Worm (Caenorhabditis elegans) whole organism, late embryonic: ENCODE measurements around the gene T07F12.2.

ENCODE experiments used
- C08G9.2 ChIP-seq: sonication (generic microtip); optimal IDR thresholded peaks from 2 replicates; lab custom pipeline; 2016; ENCODE audit warnings: mild to moderate bottlenecking, missing genetic modification characterization, moderate library complexity, missing compliant biosample characterization
- C38D4.7 ChIP-seq: fragments of 200-800 bp; sonication (Bioruptor generic); optimal IDR thresholded peaks from 2 replicates; lab custom pipeline; 2018; ENCODE audit warnings: mild to moderate bottlenecking, missing genetic modification characterization, moderate library complexity, missing compliant biosample characterization
- K02D7.2 ChIP-seq: sonication (generic microtip); optimal IDR thresholded peaks from 2 replicates; lab custom pipeline; 2017; ENCODE audit warnings: mild to moderate bottlenecking, missing genetic modification characterization, missing compliant biosample characterization
- ahr-1 ChIP-seq: sonication (generic microtip); optimal IDR thresholded peaks from 2 replicates; lab custom pipeline; 2016; ENCODE audit warnings: missing genetic modification characterization, missing compliant biosample characterization
- ama-1 ChIP-seq: fragments of 150-350 bp; optimal IDR thresholded peaks from 2 replicates; lab custom pipeline; 2014
- ceh-18 ChIP-seq: sonication (generic microtip); optimal IDR thresholded peaks from 2 replicates; lab custom pipeline; 2016; ENCODE audit warnings: missing genetic modification characterization, missing compliant biosample characterization
- ceh-24 ChIP-seq: sonication (generic microtip); optimal IDR thresholded peaks from 2 replicates; lab custom pipeline; 2016; ENCODE audit warnings: mild to moderate bottlenecking, missing genetic modification characterization, missing compliant biosample characterization
- ceh-30 ChIP-seq: fragments of 150-350 bp; optimal IDR thresholded peaks from 2 replicates; lab custom pipeline; 2014; ENCODE audit warnings: missing biosample characterization, missing genetic modification characterization
- ceh-34 ChIP-seq: sonication (generic microtip); optimal IDR thresholded peaks from 2 replicates; lab custom pipeline; 2016; ENCODE audit warnings: mild to moderate bottlenecking, missing genetic modification characterization, missing compliant biosample characterization
- ceh-45 ChIP-seq: fragments of 200-800 bp; sonication (Bioruptor generic); IDR thresholded peaks from 2 replicates; pipeline ENCODE4 v1.3.6; 2022; ENCODE audit warnings: missing genetic modification reagents, missing genetic modification characterization, missing compliant biosample characterization
- ceh-6 ChIP-seq: fragments of 200-800 bp; sonication (Bioruptor generic); optimal IDR thresholded peaks from 2 replicates; lab custom pipeline; 2018; ENCODE audit warnings: mild to moderate bottlenecking, missing genetic modification characterization, missing compliant biosample characterization
- che-1 ChIP-seq: sonication (generic microtip); optimal IDR thresholded peaks from 2 replicates; lab custom pipeline; 2016; ENCODE audit warnings: mild to moderate bottlenecking, missing genetic modification characterization, missing compliant biosample characterization
- dmd-4 ChIP-seq: sonication (generic microtip); optimal IDR thresholded peaks from 2 replicates; lab custom pipeline; 2016; ENCODE audit warnings: borderline replicate concordance, missing genetic modification characterization, missing compliant biosample characterization
- elt-4 ChIP-seq: sonication (generic microtip); optimal IDR thresholded peaks from 2 replicates; lab custom pipeline; 2016; ENCODE audit warnings: missing genetic modification characterization, missing compliant biosample characterization
- ets-4 ChIP-seq: sonication (generic microtip); optimal IDR thresholded peaks from 2 replicates; lab custom pipeline; 2016; ENCODE audit warnings: missing genetic modification characterization, missing compliant biosample characterization
- fkh-10 ChIP-seq: fragments of 150-350 bp; optimal IDR thresholded peaks from 2 replicates; lab custom pipeline; 2014; ENCODE audit warnings: missing biosample characterization, missing genetic modification reagents, missing genetic modification characterization
- fkh-6 ChIP-seq: sonication (generic microtip); optimal IDR thresholded peaks from 2 replicates; lab custom pipeline; 2016; ENCODE audit warnings: missing genetic modification characterization, missing compliant biosample characterization
- hlh-30 ChIP-seq: sonication (generic microtip); optimal IDR thresholded peaks from 2 replicates; lab custom pipeline; 2017; ENCODE audit warnings: antibody characterized with exemption, missing genetic modification characterization, missing compliant biosample characterization; ENCODE audit not compliant: insufficient read depth
- lim-6 ChIP-seq: sonication (generic microtip); optimal IDR thresholded peaks from 2 replicates; lab custom pipeline; 2016; ENCODE audit warnings: missing genetic modification characterization, missing compliant biosample characterization
- lin-11 ChIP-seq: fragments of 200-800 bp; sonication (Bioruptor generic); optimal IDR thresholded peaks from 2 replicates; lab custom pipeline; 2018; ENCODE audit warnings: mild to moderate bottlenecking, missing genetic modification characterization, missing compliant biosample characterization
- mec-3 ChIP-seq: sonication (generic microtip); optimal IDR thresholded peaks from 2 replicates; lab custom pipeline; 2016; ENCODE audit warnings: borderline replicate concordance, missing genetic modification characterization, missing compliant biosample characterization
- nfya-1 ChIP-seq: sonication (generic microtip); optimal IDR thresholded peaks from 2 replicates; lab custom pipeline; 2017; ENCODE audit warnings: missing genetic modification characterization, mild to moderate bottlenecking, missing compliant biosample characterization, antibody characterized with exemption, moderate library complexity
- nhr-232 ChIP-seq: sonication (generic microtip); optimal IDR thresholded peaks from 2 replicates; lab custom pipeline; 2016; ENCODE audit warnings: missing genetic modification characterization, missing compliant biosample characterization
- npax-4 ChIP-seq: sonication (generic microtip); optimal IDR thresholded peaks from 2 replicates; lab custom pipeline; 2016; ENCODE audit warnings: missing genetic modification characterization, missing compliant biosample characterization
- odd-2 ChIP-seq: sonication (generic microtip); optimal IDR thresholded peaks from 2 replicates; lab custom pipeline; 2017; ENCODE audit warnings: antibody characterized with exemption, mild to moderate bottlenecking, missing genetic modification characterization, missing compliant biosample characterization
- pag-3 ChIP-seq: sonication (generic microtip); optimal IDR thresholded peaks from 2 replicates; lab custom pipeline; 2016; ENCODE audit warnings: missing compliant biosample characterization, missing genetic modification characterization, borderline replicate concordance
- pat-9 ChIP-seq: fragments of 200-800 bp; sonication (Bioruptor generic); optimal IDR thresholded peaks from 2 replicates; lab custom pipeline; 2018; ENCODE audit warnings: mild to moderate bottlenecking, missing genetic modification characterization, moderate library complexity, missing compliant biosample characterization
- pha-2 ChIP-seq: sonication (generic microtip); optimal IDR thresholded peaks from 2 replicates; lab custom pipeline; 2017; ENCODE audit warnings: mild to moderate bottlenecking, missing genetic modification characterization, missing compliant biosample characterization
- pqm-1 ChIP-seq: sonication (generic microtip); optimal IDR thresholded peaks from 2 replicates; lab custom pipeline; 2016; ENCODE audit warnings: missing genetic modification characterization, missing compliant biosample characterization
- pros-1 ChIP-seq: fragments of 150-350 bp; optimal IDR thresholded peaks from 2 replicates; lab custom pipeline; 2014; ENCODE audit warnings: missing biosample characterization, missing genetic modification reagents, missing genetic modification characterization
- ref-2 ChIP-seq: sonication (generic microtip); optimal IDR thresholded peaks from 2 replicates; lab custom pipeline; 2016; ENCODE audit warnings: missing genetic modification characterization, missing compliant biosample characterization
- sdc-2 ChIP-seq: sonication (generic microtip); optimal IDR thresholded peaks from 2 replicates; lab custom pipeline; 2016; ENCODE audit warnings: missing genotype, missing genetic modification characterization, missing compliant biosample characterization
- sox-2 ChIP-seq: fragments of 200-800 bp; sonication (Bioruptor generic); IDR thresholded peaks from 2 replicates; pipeline ENCODE4 v1.3.6; 2022; ENCODE audit warnings: missing genetic modification reagents, missing genetic modification characterization, missing compliant biosample characterization
- sox-4 ChIP-seq: sonication (generic microtip); optimal IDR thresholded peaks from 2 replicates; lab custom pipeline; 2017; ENCODE audit warnings: mild to moderate bottlenecking, missing genetic modification characterization, inconsistent platforms, missing compliant biosample characterization
- syd-9 ChIP-seq: sonication (generic microtip); optimal IDR thresholded peaks from 2 replicates; lab custom pipeline; 2016; ENCODE audit warnings: mild to moderate bottlenecking, missing genetic modification characterization, moderate library complexity, missing compliant biosample characterization
- tbx-7 ChIP-seq: sonication (generic microtip); optimal IDR thresholded peaks from 2 replicates; lab custom pipeline; 2016; ENCODE audit warnings: missing genotype, missing genetic modification characterization, missing compliant biosample characterization
- ttx-3 ChIP-seq: sonication (generic microtip); optimal IDR thresholded peaks from 2 replicates; lab custom pipeline; 2016; ENCODE audit warnings: missing genetic modification reagents, missing genetic modification characterization, missing compliant biosample characterization
- unc-86 ChIP-seq: sonication (generic microtip); optimal IDR thresholded peaks from 2 replicates; lab custom pipeline; 2016; ENCODE audit warnings: missing genetic modification characterization, missing compliant biosample characterization
- zip-5 ChIP-seq: sonication (generic microtip); optimal IDR thresholded peaks from 2 replicates; lab custom pipeline; 2016; ENCODE audit warnings: missing genetic modification characterization, missing compliant biosample characterization

Gene T07F12.2

ce11 chrX:4893623-4894105 lies 3.6 kb downstream of the T07F12.2 start, which contains the start of gene T07F12.1:
Gene T07F12.1 (plus strand): TSS chrX:4894055.
- no peak for TF ChIP-seq nfya-1 (tag; lab: Kevin White, UChicago)
- no peak for TF ChIP-seq ceh-6
- no peak for TF ChIP-seq C08G9.2 (tag; lab: Kevin White, UChicago)
- TF ChIP-seq sox-2 (GFP tag; lab: Robert Waterston, UW): no peak
- TF ChIP-seq elt-4 (tag; lab: Kevin White, UChicago): no peak
- TF ChIP-seq tbx-7 (tag; lab: Kevin White, UChicago): no peak
- TF ChIP-seq ceh-18 (tag; lab: Kevin White, UChicago): no peak
- no peak for TF ChIP-seq sox-4 (tag; lab: Kevin White, UChicago)
- TF ChIP-seq, all 69 proteins: peak for 0

ce11 chrX:4895223-4895622 lies 5.2 kb downstream of the T07F12.2 start:
- TF ChIP-seq ceh-18 (tag; lab: Kevin White, UChicago) (no peak), ceh-30 (tag; lab: Kevin White, UChicago) (no peak), mec-3 (no peak), lin-11 (no peak), pha-2 (tag; lab: Kevin White, UChicago) (no peak), syd-9 (tag; lab: Kevin White, UChicago) (no peak), ahr-1 (no peak), fkh-6 (tag; lab: Kevin White, UChicago) (no peak), C38D4.7 (GFP tag; lab: Kevin White, UChicago) (no peak), ref-2 (tag; lab: Kevin White, UChicago) (no peak), ets-4 (no peak), che-1 (tag; lab: Kevin White, UChicago) (no peak), npax-4 (tag; lab: Kevin White, UChicago) (no peak), ceh-34 (no peak), ama-1 (lab: Kevin White, UChicago) (no peak), sdc-2 (tag; lab: Kevin White, UChicago) (no peak), dmd-4 (tag; lab: Kevin White, UChicago) (no peak), sox-4 (tag; lab: Kevin White, UChicago) (no peak), ceh-45 (GFP tag; lab: Robert Waterston, UW) (no peak)

ce11 chrX:4899623-4900022 lies 9.6 kb downstream of the T07F12.2 start:
- TF ChIP-seq ceh-24 (tag; lab: Kevin White, UChicago): no peak
- TF ChIP-seq ref-2 (tag; lab: Kevin White, UChicago): no peak
- no peak for TF ChIP-seq lim-6 (tag; lab: Kevin White, UChicago)
- TF ChIP-seq syd-9 (tag; lab: Kevin White, UChicago): no peak
- no peak for TF ChIP-seq zip-5 (tag; lab: Kevin White, UChicago)
- TF ChIP-seq nhr-232 (tag; lab: Kevin White, UChicago): no peak
- no peak for TF ChIP-seq ets-4
- no peak for TF ChIP-seq ceh-34
- no peak for TF ChIP-seq pag-3 (tag; lab: Kevin White, UChicago)
- no peak for TF ChIP-seq C38D4.7 (GFP tag; lab: Kevin White, UChicago)
- no peak for TF ChIP-seq elt-4 (tag; lab: Kevin White, UChicago)
- TF ChIP-seq pros-1 (tag; lab: Kevin White, UChicago): no peak
- TF ChIP-seq unc-86 (tag; lab: Kevin White, UChicago): no peak
- no peak for TF ChIP-seq odd-2
- TF ChIP-seq pat-9: no peak
- no peak for TF ChIP-seq sox-2 (GFP tag; lab: Robert Waterston, UW)
- no peak for TF ChIP-seq ttx-3 (tag; lab: Kevin White, UChicago)
- no peak for TF ChIP-seq ahr-1
- TF ChIP-seq hlh-30 (tag; lab: Kevin White, UChicago): no peak

ce11 chrX:4900685-4901084 lies 10.6 kb downstream of the T07F12.2 start, which contains the start of gene T07F12.4:
Gene T07F12.4 (minus strand): TSS chrX:4900814.
- TF ChIP-seq pqm-1 (tag; lab: Kevin White, UChicago): no peak
- no peak for TF ChIP-seq K02D7.2 (tag; lab: Kevin White, UChicago)
- TF ChIP-seq fkh-10 (GFP tag; lab: Kevin White, UChicago): no peak
- TF ChIP-seq ref-2 (tag; lab: Kevin White, UChicago): no peak
- TF ChIP-seq che-1 (tag; lab: Kevin White, UChicago): no peak
